Fruit fly (Drosophila melanogaster) whole organism, wandering third instar larva: ENCODE data around the gene Ggt-1.
A peak's percentile ranks its signal among the peaks of the same experiment; 100 is the strongest.

Experiments used
- Myc ChIP-seq: fragments of >200 bp; optimal IDR thresholded peaks from 2 replicates; lab custom pipeline; 2017
- foxo ChIP-seq, 2 experiments: fragments of 200-800 bp; sonication (Bioruptor generic); optimal IDR thresholded peaks; 2 replicates in 1 of 2; 3 replicates in 1 of 2; lab custom pipeline; 2016 to 2017; ENCODE audit warnings: missing biosample characterization in 2 of 2, missing genetic modification characterization in 2 of 2
- fru ChIP-seq: fragments of 200-800 bp; sonication (Bioruptor generic); optimal IDR thresholded peaks from 3 replicates; lab custom pipeline; 2016; ENCODE audit warnings: missing biosample characterization, mild to moderate bottlenecking, missing genetic modification characterization

DNA sequence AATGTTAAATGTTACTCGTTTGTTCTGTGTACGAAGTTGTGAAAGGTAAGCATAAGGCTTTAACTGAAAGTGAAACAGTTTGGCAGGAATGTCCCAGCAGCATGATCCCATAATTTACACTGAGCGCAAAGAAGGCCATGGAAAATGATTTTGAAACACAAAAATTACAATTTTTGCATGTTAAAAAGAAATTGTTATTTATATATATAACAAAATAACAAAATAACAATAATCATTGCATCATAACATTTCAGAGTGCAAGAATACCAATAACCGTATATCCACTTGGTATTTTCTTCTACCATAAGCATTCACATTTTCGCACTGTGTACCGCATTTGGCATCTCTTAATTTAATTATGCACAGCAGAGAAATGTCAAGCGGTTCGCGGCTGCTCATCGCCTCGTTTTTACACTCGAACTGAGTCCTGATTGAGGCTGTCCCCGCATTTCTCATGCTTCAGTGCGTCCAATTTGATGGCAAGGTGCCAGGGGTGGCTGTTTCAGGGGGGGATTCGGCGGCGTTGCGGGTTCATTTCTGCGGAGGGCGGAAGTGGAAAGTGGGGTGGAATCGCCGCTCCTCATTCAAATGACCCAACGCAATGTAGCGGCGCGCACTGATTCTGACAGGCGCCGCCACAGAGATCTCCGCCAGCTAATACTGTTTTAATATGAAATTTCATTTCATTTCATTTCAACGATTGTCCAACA is 10.2 kb upstream of the Ggt-1 start, which contains the start of gene CG6481:
- TF ChIP-seq Myc (lab: Kevin White, UChicago) = no peak
- TF ChIP-seq fru (GFP tag; lab: Kevin White, UChicago) = no peak
- TF ChIP-seq foxo (GFP tag; optimal IDR thresholded peaks at IDR 0.05; lab: Kevin White, UChicago) = peak in 1 of 2 experiments; percentile 2
